Worm (Caenorhabditis elegans) whole organism, young adult: ENCODE measurements around the gene F16G10.9.

Experiments used
- F37B4.10 ChIP-seq: fragments of 200-800 bp; sonication (Bioruptor generic); IDR thresholded peaks from 2 replicates; pipeline ENCODE4 v1.3.6; 2022; ENCODE audit warnings: missing genetic modification characterization, missing compliant biosample characterization
- madf-6 ChIP-seq: fragments of 200-800 bp; sonication (Bioruptor generic); IDR thresholded peaks from 2 replicates; pipeline ENCODE4 v1.3.6; 2022; ENCODE audit warnings: missing genetic modification reagents, missing genetic modification characterization, missing compliant biosample characterization
- sdz-38 ChIP-seq: sonication (generic microtip); optimal IDR thresholded peaks from 2 replicates; lab custom pipeline; 2016; ENCODE audit warnings: missing genotype, missing genetic modification characterization, missing compliant biosample characterization

DNA sequence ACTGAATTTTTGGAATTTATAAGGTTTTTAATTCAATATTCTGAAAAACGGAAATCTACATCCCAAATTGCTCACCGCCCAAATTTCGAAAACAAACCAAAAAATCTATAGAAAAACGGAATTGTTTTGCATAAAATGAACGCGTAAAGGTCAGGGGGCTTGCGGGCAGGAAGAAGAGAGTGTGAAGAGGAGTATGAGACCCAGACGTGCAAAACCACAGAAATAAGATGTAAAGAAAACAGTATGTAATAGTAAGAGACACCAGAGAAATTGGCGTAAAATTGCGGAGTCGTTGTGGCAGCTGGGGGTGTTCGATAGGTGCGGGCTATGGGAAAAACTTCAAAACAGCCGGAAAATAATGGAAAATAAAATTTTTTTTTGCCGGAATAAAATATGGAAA, 44.4 kb downstream of the F16G10.9 start:
- no peak for TF ChIP-seq sdz-38 (tag; lab: Kevin White, UChicago)
- TF ChIP-seq F37B4.10 (GFP tag; lab: Robert Waterston, UW): no peak
- TF ChIP-seq madf-6 (GFP tag; lab: Robert Waterston, UW): no peak
